Worm (Caenorhabditis elegans) whole organism, L2 larva: Measurements from ENCODE around the gene ppat-1.

Source experiments
- C34F6.9 ChIP-seq: fragments of 150-350 bp; optimal IDR thresholded peaks from 2 replicates; lab custom pipeline; 2014; ENCODE audit warnings: missing biosample characterization, missing genetic modification characterization
- F13H6.1 ChIP-seq: sonication (generic microtip); optimal IDR thresholded peaks from 2 replicates; lab custom pipeline; 2016; ENCODE audit warnings: missing genetic modification characterization, missing compliant biosample characterization
- R02D3.7 ChIP-seq: fragments of 150-350 bp; optimal IDR thresholded peaks from 2 replicates; lab custom pipeline; 2014; ENCODE audit warnings: missing biosample characterization, missing genetic modification characterization
- Y55F3AM.14 ChIP-seq: fragments of 200-800 bp; sonication (Bioruptor generic); optimal IDR thresholded peaks from 2 replicates; lab custom pipeline; 2018; ENCODE audit warnings: mild to moderate bottlenecking, missing genetic modification characterization, missing compliant biosample characterization
- ZK546.5 ChIP-seq: sonication (generic microtip); optimal IDR thresholded peaks from 2 replicates; lab custom pipeline; 2017; ENCODE audit warnings: missing biosample characterization, missing genetic modification characterization
- alr-1 ChIP-seq: fragments of 150-350 bp; optimal IDR thresholded peaks from 2 replicates; lab custom pipeline; 2014; ENCODE audit warnings: missing biosample characterization, missing genetic modification characterization
- aly-2 ChIP-seq: fragments of 150-350 bp; optimal IDR thresholded peaks from 2 replicates; lab custom pipeline; 2014; ENCODE audit warnings: missing biosample characterization, missing genetic modification characterization
- ama-1 ChIP-seq: fragments of 150-350 bp; optimal IDR thresholded peaks from 2 replicates; lab custom pipeline; 2018; ENCODE audit warnings: inconsistent platforms
- blmp-1 ChIP-seq: sonication (generic microtip); optimal IDR thresholded peaks from 2 replicates; lab custom pipeline; 2017; ENCODE audit warnings: missing genetic modification characterization, mild to moderate bottlenecking, missing compliant biosample characterization, antibody characterized with exemption, moderate library complexity; ENCODE audit not compliant: insufficient read depth
- ceh-16 ChIP-seq: fragments of 150-350 bp; optimal IDR thresholded peaks from 2 replicates; lab custom pipeline; 2014; ENCODE audit warnings: missing biosample characterization, missing genetic modification characterization
- ceh-82 ChIP-seq: fragments of 150-350 bp; optimal IDR thresholded peaks from 2 replicates; lab custom pipeline; 2014; ENCODE audit warnings: missing biosample characterization, missing genetic modification characterization
- crh-2 ChIP-seq: sonication (generic microtip); optimal IDR thresholded peaks from 2 replicates; lab custom pipeline; 2017; ENCODE audit warnings: missing biosample characterization, missing genetic modification characterization
- dmd-4 ChIP-seq: sonication (generic microtip); optimal IDR thresholded peaks from 2 replicates; lab custom pipeline; 2017; ENCODE audit warnings: missing biosample characterization, missing genetic modification characterization
- egl-27 ChIP-seq: sonication (generic microtip); optimal IDR thresholded peaks from 3 replicates; lab custom pipeline; 2017; ENCODE audit warnings: missing biosample characterization, missing genetic modification reagents, missing genetic modification characterization
- elt-1 ChIP-seq: fragments of 150-350 bp; optimal IDR thresholded peaks from 2 replicates; lab custom pipeline; 2014; ENCODE audit warnings: missing biosample characterization, missing genetic modification characterization
- elt-3 ChIP-seq: sonication (generic microtip); optimal IDR thresholded peaks from 2 replicates; lab custom pipeline; 2017; ENCODE audit warnings: missing biosample characterization, missing genetic modification characterization
- fos-1 ChIP-seq: fragments of 150-350 bp; optimal IDR thresholded peaks from 2 replicates; lab custom pipeline; 2014; ENCODE audit warnings: missing biosample characterization, missing genetic modification characterization
- gmeb-1 ChIP-seq: fragments of 150-350 bp; optimal IDR thresholded peaks from 2 replicates; lab custom pipeline; 2014; ENCODE audit warnings: missing biosample characterization, missing genetic modification characterization
- lin-11 ChIP-seq: fragments of 150-350 bp; sonication (generic microtip); optimal IDR thresholded peaks from 2 replicates; lab custom pipeline; 2014; ENCODE audit warnings: missing biosample characterization, missing genetic modification characterization, inconsistent platforms, mixed read lengths
- lin-13 ChIP-seq: fragments of 150-350 bp; optimal IDR thresholded peaks from 2 replicates; lab custom pipeline; 2014; ENCODE audit warnings: missing biosample characterization, missing genetic modification reagents, missing genetic modification characterization
- lin-39 ChIP-seq: fragments of 150-350 bp; optimal IDR thresholded peaks from 2 replicates; lab custom pipeline; 2014; ENCODE audit warnings: missing biosample characterization, missing genetic modification reagents, missing genetic modification characterization
- lsy-2 ChIP-seq, 2 experiments: fragments of 150-350 bp in 1 of 2; sonication (generic microtip) in 1 of 2; optimal IDR thresholded peaks; 2 replicates each; lab custom pipeline; 2014 to 2017; ENCODE audit warnings: missing biosample characterization in 2 of 2, missing genetic modification characterization in 2 of 2
- mab-5 ChIP-seq: fragments of 150-350 bp; optimal IDR thresholded peaks from 2 replicates; lab custom pipeline; 2014; ENCODE audit warnings: missing biosample characterization, missing genetic modification characterization
- mbf-1 ChIP-seq: sonication (generic microtip); optimal IDR thresholded peaks from 2 replicates; lab custom pipeline; 2017; ENCODE audit warnings: missing biosample characterization, missing genetic modification characterization
- mdl-1 ChIP-seq, 2 experiments: fragments of 150-350 bp in 1 of 2; sonication (generic microtip) in 1 of 2; optimal IDR thresholded peaks; 2 replicates each; lab custom pipeline; 2017; ENCODE audit warnings: missing biosample characterization in 2 of 2, missing genetic modification characterization in 2 of 2
- nhr-10 ChIP-seq: sonication (generic microtip); optimal IDR thresholded peaks from 2 replicates; lab custom pipeline; 2017; ENCODE audit warnings: missing biosample characterization, missing genetic modification characterization
- nhr-11 ChIP-seq: fragments of 150-350 bp; optimal IDR thresholded peaks from 2 replicates; lab custom pipeline; 2014; ENCODE audit warnings: missing biosample characterization, missing genetic modification characterization
- nhr-12 ChIP-seq: fragments of 150-350 bp; optimal IDR thresholded peaks from 2 replicates; lab custom pipeline; 2014; ENCODE audit warnings: missing biosample characterization, missing genetic modification characterization
- nhr-129 ChIP-seq: fragments of 150-350 bp; optimal IDR thresholded peaks from 2 replicates; lab custom pipeline; 2014; ENCODE audit warnings: missing biosample characterization, missing genetic modification characterization
- nhr-21 ChIP-seq: fragments of 150-350 bp; optimal IDR thresholded peaks from 2 replicates; lab custom pipeline; 2014; ENCODE audit warnings: missing biosample characterization, missing genetic modification characterization
- nhr-23 ChIP-seq: fragments of 150-350 bp; optimal IDR thresholded peaks from 2 replicates; lab custom pipeline; 2014; ENCODE audit warnings: missing biosample characterization, missing genetic modification reagents, missing genetic modification characterization
- nhr-237 ChIP-seq: fragments of 150-350 bp; optimal IDR thresholded peaks from 2 replicates; lab custom pipeline; 2014; ENCODE audit warnings: missing biosample characterization, missing genetic modification characterization
- nhr-25 ChIP-seq: fragments of 150-350 bp; sonication (generic microtip); optimal IDR thresholded peaks from 3 replicates; lab custom pipeline; 2014; ENCODE audit warnings: missing biosample characterization, missing genetic modification characterization
- nhr-6 ChIP-seq: fragments of 150-350 bp; optimal IDR thresholded peaks from 2 replicates; lab custom pipeline; 2014; ENCODE audit warnings: missing biosample characterization, missing genetic modification characterization
- nhr-77 ChIP-seq: fragments of 150-350 bp; optimal IDR thresholded peaks from 2 replicates; lab custom pipeline; 2014; ENCODE audit warnings: missing biosample characterization, missing genetic modification characterization
- peb-1 ChIP-seq: fragments of 150-350 bp; optimal IDR thresholded peaks from 2 replicates; lab custom pipeline; 2014; ENCODE audit warnings: missing biosample characterization, missing genetic modification characterization
- sem-4 ChIP-seq: fragments of 150-350 bp; optimal IDR thresholded peaks from 2 replicates; lab custom pipeline; 2014; ENCODE audit warnings: missing biosample characterization, missing genetic modification reagents, missing genetic modification characterization
- skn-1 ChIP-seq: sonication (generic microtip); optimal IDR thresholded peaks from 2 replicates; lab custom pipeline; 2017; ENCODE audit warnings: missing biosample characterization, missing genetic modification characterization
- sma-3 ChIP-seq: sonication (generic microtip); optimal IDR thresholded peaks from 2 replicates; lab custom pipeline; 2016; ENCODE audit warnings: missing genetic modification reagents, missing genetic modification characterization, missing compliant biosample characterization
- sma-9 ChIP-seq, 2 experiments: fragments of 150-350 bp in 1 of 2; sonication (generic microtip) in 1 of 2; optimal IDR thresholded peaks; 2 replicates each; lab custom pipeline; 2014 to 2016; ENCODE audit warnings: missing genetic modification characterization in 2 of 2, mild to moderate bottlenecking in 1 of 2, missing biosample characterization in 1 of 2, missing compliant biosample characterization in 1 of 2, missing genetic modification reagents in 1 of 2, moderate library complexity in 1 of 2
- snpc-4 ChIP-seq: fragments of 150-350 bp; optimal IDR thresholded peaks from 2 replicates; lab custom pipeline; 2014; ENCODE audit warnings: missing biosample characterization, missing genetic modification characterization
- unc-39 ChIP-seq: fragments of 150-350 bp; optimal IDR thresholded peaks from 2 replicates; lab custom pipeline; 2014; ENCODE audit warnings: missing biosample characterization, missing genetic modification characterization
- unc-55 ChIP-seq: fragments of 150-350 bp; sonication (generic microtip); optimal IDR thresholded peaks from 3 replicates; lab custom pipeline; 2014; ENCODE audit warnings: missing biosample characterization, missing genetic modification reagents, missing genetic modification characterization
- unc-62 ChIP-seq: fragments of 150-350 bp; optimal IDR thresholded peaks from 2 replicates; lab custom pipeline; 2014; ENCODE audit warnings: missing biosample characterization, missing genetic modification reagents, missing genetic modification characterization
- zag-1 ChIP-seq: fragments of 150-350 bp; optimal IDR thresholded peaks from 2 replicates; lab custom pipeline; 2014; ENCODE audit warnings: missing biosample characterization, missing genetic modification characterization
- ztf-1 ChIP-seq: fragments of 200-800 bp; sonication (Bioruptor generic); conservative IDR thresholded peaks from 2 replicates; pipeline ENCODE4 v1.3.6; 2022; ENCODE audit warnings: missing genetic modification characterization, missing compliant biosample characterization
- ztf-11 ChIP-seq: sonication (generic microtip); optimal IDR thresholded peaks from 2 replicates; lab custom pipeline; 2017; ENCODE audit warnings: missing biosample characterization, missing genetic modification characterization
- ztf-4 ChIP-seq: fragments of 150-350 bp; optimal IDR thresholded peaks from 2 replicates; lab custom pipeline; 2014; ENCODE audit warnings: missing biosample characterization, missing genetic modification characterization

ppat-1 gene

ce11 chrIII:4689595-4689994 lies 515 bp downstream of the ppat-1 start:
- TF ChIP-seq ztf-1 (no peak), sma-9 (GFP tag; optimal IDR thresholded peaks at IDR 0.05; lab: Kevin White, UChicago) (peak; percentile 85), sma-9 (tag; optimal IDR thresholded peaks at IDR 0.05; lab: Kevin White, UChicago) (no peak), nhr-11 (tag; lab: Kevin White, UChicago) (peak; percentile 32), alr-1 (tag; lab: Kevin White, UChicago) (no peak), snpc-4 (tag; lab: Kevin White, UChicago) (no peak), nhr-129 (peak; percentile 96), peb-1 (no peak), lin-11 (tag; lab: Kevin White, UChicago) (peak; percentile 48), ceh-82 (no peak), elt-1 (tag; lab: Kevin White, UChicago) (no peak), nhr-77 (tag; lab: Kevin White, UChicago) (no peak), nhr-25 (no peak), ZK546.5 (tag; lab: Kevin White, UChicago) (no peak), nhr-10 (tag; lab: Kevin White, UChicago) (no peak), mdl-1 (tag; optimal IDR thresholded peaks at IDR 0.05; lab: Kevin White, UChicago) (peak in 1 of 2 experiments; percentile 70), dmd-4 (tag; lab: Kevin White, UChicago) (no peak), unc-55 (no peak), lsy-2 (tag; optimal IDR thresholded peaks at IDR 0.05; lab: Kevin White, UChicago) (peak; percentile 54 to 79), F13H6.1 (tag; lab: Kevin White, UChicago) (peak; percentile 66), gmeb-1 (tag; lab: Kevin White, UChicago) (peak; percentile 74), skn-1 (tag; lab: Kevin White, UChicago) (no peak), Y55F3AM.14 (GFP tag; lab: Kevin White, UChicago) (peak; percentile 78), nhr-12 (tag; lab: Kevin White, UChicago) (no peak), nhr-23 (tag; lab: Kevin White, UChicago) (no peak), mbf-1 (tag; lab: Kevin White, UChicago) (no peak), mab-5 (tag; lab: Kevin White, UChicago) (no peak), lin-13 (peak; percentile 70), fos-1 (tag; lab: Kevin White, UChicago) (peak; percentile 89), ceh-16 (tag; lab: Kevin White, UChicago) (no peak), ama-1 (lab: Kevin White, UChicago) (no peak), sma-3 (GFP tag; lab: Kevin White, UChicago) (peak; percentile 76), ztf-4 (tag; lab: Kevin White, UChicago) (peak; percentile 74), unc-39 (no peak), nhr-6 (tag; lab: Kevin White, UChicago) (peak; percentile 48), zag-1 (tag; lab: Kevin White, UChicago) (no peak), lin-39 (tag; lab: Kevin White, UChicago) (no peak), aly-2 (no peak), crh-2 (peak; percentile 90), elt-3 (no peak), nhr-21 (tag; lab: Kevin White, UChicago) (peak; percentile 76), nhr-237 (tag; lab: Kevin White, UChicago) (no peak), egl-27 (tag; lab: Kevin White, UChicago) (peak; percentile 77), blmp-1 (tag; lab: Kevin White, UChicago) (no peak), R02D3.7 (no peak), sem-4 (tag; lab: Kevin White, UChicago) (peak; percentile 50), C34F6.9 (tag; lab: Kevin White, UChicago) (peak; percentile 68), ztf-11 (tag; lab: Kevin White, UChicago) (no peak), unc-62 (GFP tag; lab: Kevin White, UChicago) (no peak)
- TF ChIP-seq, all 48 proteins: peak for 19
